Fruit fly (Drosophila melanogaster) whole organism, prepupa: Measurements from ENCODE around the gene CG14647.

Experiments used
- CG11294 ChIP-seq: fragments of 200-800 bp; sonication (Bioruptor generic); IDR thresholded peaks from 2 replicates; pipeline ENCODE4 v1.3.6; 2022; ENCODE audit warnings: missing biosample characterization, missing genetic modification characterization
- CG16779 ChIP-seq: fragments of 200-800 bp; sonication (Bioruptor generic); optimal IDR thresholded peaks from 3 replicates; lab custom pipeline; 2017; ENCODE audit warnings: missing biosample characterization, mild to moderate bottlenecking, missing genetic modification characterization
- CG3032 ChIP-seq: fragments of 200-800 bp; optimal IDR thresholded peaks from 2 replicates; lab custom pipeline; 2019; ENCODE audit warnings: missing biosample characterization, mild to moderate bottlenecking, missing genetic modification characterization, moderate library complexity
- CG6792 ChIP-seq: fragments of 200-800 bp; sonication (Bioruptor generic); optimal IDR thresholded peaks from 3 replicates; lab custom pipeline; 2016; ENCODE audit warnings: missing biosample characterization, missing genetic modification characterization
- CG6854 ChIP-seq: fragments of 200-800 bp; sonication (Bioruptor generic); optimal IDR thresholded peaks from 2 replicates; lab custom pipeline; 2017; ENCODE audit warnings: missing biosample characterization, mild to moderate bottlenecking, missing genetic modification characterization
- CG8632 ChIP-seq: fragments of 200-800 bp; sonication (Bioruptor generic); optimal IDR thresholded peaks from 3 replicates; lab custom pipeline; 2016; ENCODE audit warnings: missing biosample characterization, missing genetic modification characterization
- Eip75B ChIP-seq: fragments of 200-800 bp; sonication (Bioruptor generic); optimal IDR thresholded peaks from 3 replicates; lab custom pipeline; 2016; ENCODE audit warnings: missing biosample characterization, missing genetic modification characterization
- esn ChIP-seq: fragments of 200-800 bp; sonication (Bioruptor generic); optimal IDR thresholded peaks from 2 replicates; lab custom pipeline; 2016; ENCODE audit warnings: missing biosample characterization, mild to moderate bottlenecking, missing genetic modification characterization, moderate library complexity
- fd85E ChIP-seq: fragments of 200-800 bp; sonication (Bioruptor generic); optimal IDR thresholded peaks from 3 replicates; lab custom pipeline; 2016; ENCODE audit warnings: missing biosample characterization, missing genetic modification characterization
- fkh ChIP-seq: fragments of 200-800 bp; sonication (Bioruptor generic); optimal IDR thresholded peaks from 3 replicates; lab custom pipeline; 2017; ENCODE audit warnings: missing biosample characterization, mild to moderate bottlenecking, missing genetic modification characterization, moderate library complexity

- no peak for TF ChIP-seq CG3032
- TF ChIP-seq fkh (GFP tag; lab: Kevin White, UChicago), result no peak
- no peak for TF ChIP-seq fd85E
- TF ChIP-seq CG6854, result no peak
- no peak for TF ChIP-seq CG8632
- no peak for TF ChIP-seq Eip75B (GFP tag; lab: Kevin White, UChicago)
- TF ChIP-seq CG6792 (GFP tag; lab: Kevin White, UChicago), result no peak
- peak; percentile 19 for TF ChIP-seq esn (GFP tag; lab: Kevin White, UChicago)
- TF ChIP-seq CG16779 (tag; lab: Kevin White, UChicago), result no peak
- TF ChIP-seq CG11294 (GFP tag; lab: Robert Waterston, UW), result no peak
These were observed 28.5 kb downstream of the CG14647 start, which contains the start of gene srl for dm6 chr3R:4428585-4429464.
